Worm (Caenorhabditis elegans) whole organism, dauer: ENCODE measurements around the gene R09E10.13.

Source experiments
- unc-62 ChIP-seq: sonication (generic microtip); optimal IDR thresholded peaks from 2 replicates; lab custom pipeline; 2017; ENCODE audit warnings: missing biosample characterization, missing genetic modification reagents, missing genetic modification characterization

R09E10.13 gene

DNA sequence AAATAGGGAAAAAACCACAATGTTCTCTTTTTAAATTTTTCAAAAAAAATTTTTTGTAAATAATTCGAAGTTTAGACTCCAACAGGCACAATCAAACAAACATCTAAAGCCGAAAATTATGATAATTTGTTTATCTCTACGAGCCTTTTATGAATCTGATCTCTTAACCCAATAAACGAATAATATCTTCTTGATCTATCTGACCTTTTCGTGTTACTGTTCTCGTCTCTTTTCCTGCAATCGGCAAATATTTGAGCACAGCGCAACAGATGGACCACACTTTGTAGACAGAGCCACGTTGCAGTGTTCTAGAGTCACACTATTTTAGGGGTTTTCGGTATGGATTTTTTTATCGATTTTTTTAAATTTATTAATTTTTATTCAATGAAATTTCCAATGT, 43.2 kb downstream of the R09E10.13 start:
- no peak for TF ChIP-seq unc-62

DNA sequence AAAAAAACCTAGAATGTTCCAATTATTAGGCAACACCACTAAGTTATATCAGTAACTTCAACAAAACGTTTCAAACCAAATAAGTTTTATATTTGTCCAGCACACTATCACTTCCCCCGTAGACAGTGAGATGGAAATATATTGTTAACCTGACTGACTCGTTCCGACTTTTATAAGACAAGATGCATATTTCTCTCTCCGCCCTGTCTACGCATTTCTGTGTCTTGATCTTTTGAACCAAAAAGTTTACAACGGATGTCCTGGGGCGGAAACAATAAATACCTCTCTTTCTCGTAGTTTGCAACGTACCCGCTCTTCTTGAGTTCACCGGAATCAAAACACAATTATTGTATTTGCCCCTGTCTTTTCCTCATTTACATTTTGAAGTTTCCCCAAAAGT, 43.7 kb downstream of the R09E10.13 start:
- no peak for TF ChIP-seq unc-62

DNA sequence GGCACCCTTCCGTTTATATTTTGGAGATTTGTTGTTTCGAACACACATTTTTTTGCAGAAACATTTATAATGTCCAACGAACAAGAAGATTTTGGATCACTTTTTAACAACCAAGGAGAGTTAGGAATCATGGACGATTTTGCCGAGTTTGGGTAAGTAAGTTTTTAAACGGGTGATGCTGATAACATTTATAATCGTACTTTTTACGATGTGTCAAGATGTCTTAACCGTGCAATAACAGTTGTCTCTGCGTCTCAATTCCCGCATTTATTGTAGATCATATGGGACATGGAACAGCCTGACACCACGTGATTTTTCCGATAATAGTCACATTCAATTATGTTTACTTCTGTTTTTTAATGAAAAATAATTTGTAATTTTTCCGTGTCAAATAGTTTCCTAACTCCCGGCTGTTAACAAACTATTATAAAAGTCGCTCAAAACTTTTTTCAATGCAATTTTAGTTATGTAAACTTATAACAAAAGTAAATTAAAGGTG, 44.3 kb downstream of the R09E10.13 start, which contains the start of gene daf-14:
Gene daf-14 (plus strand): TSS at position 51 of the 499 bp plus-strand sequence.
- TF ChIP-seq unc-62 = no peak

DNA sequence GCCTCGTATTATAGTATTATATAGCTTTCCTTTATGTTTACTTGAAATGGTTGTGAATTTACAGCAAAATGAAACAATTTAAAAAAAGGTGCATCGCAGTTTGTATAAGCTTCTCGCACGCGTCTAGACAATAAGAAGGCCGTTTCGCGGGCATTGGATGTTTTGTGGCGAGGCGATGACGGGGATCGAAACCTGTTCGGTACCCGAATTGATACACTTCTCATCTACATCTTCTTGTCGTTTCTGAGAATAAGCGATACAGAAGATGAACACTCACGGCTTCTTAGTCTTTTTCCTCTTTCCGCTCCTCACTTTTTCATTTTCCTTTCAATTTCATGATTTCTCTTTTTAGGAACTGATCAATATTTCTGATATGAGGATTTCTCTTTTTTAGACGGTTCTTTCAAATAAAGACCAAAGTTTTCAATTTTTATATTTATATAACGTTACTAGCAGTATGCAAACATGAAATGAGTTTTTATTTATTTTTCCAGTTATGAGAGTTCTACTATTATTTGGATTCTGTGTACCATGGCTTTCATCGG, 49.2 kb downstream of the R09E10.13 start, which contains the start of gene F01G10.10:
Gene F01G10.10 (plus strand): TSS at position 495 of the 545 bp plus-strand sequence.
- no peak for TF ChIP-seq unc-62
